Fruit fly (Drosophila melanogaster) whole organism: ENCODE data around the gene mRpL4.

Experiments
- CG8478 ChIP-seq: fragments of >200 bp; optimal IDR thresholded peaks from 2 replicates; lab custom pipeline; 2018; ENCODE audit warnings: inconsistent platforms
- Dll ChIP-seq: fragments of >200 bp; optimal IDR thresholded peaks from 2 replicates; lab custom pipeline; 2017
- EcR ChIP-seq, 2 experiments: fragments of >200 bp; optimal IDR thresholded peaks; 2 replicates each; lab custom pipeline; 2017; ENCODE audit warnings: missing biosample characterization in 2 of 2, missing genetic modification characterization in 2 of 2, missing genetic modification reagents in 2 of 2
- pan ChIP-seq: fragments of >200 bp; optimal IDR thresholded peaks from 2 replicates; lab custom pipeline; 2017
- psq ChIP-seq: fragments of >200 bp; optimal IDR thresholded peaks from 2 replicates; lab custom pipeline; 2017
- usp ChIP-seq: fragments of >200 bp; optimal IDR thresholded peaks from 2 replicates; lab custom pipeline; 2017; ENCODE audit warnings: missing biosample characterization, missing genetic modification characterization, mixed read lengths

mRpL4 gene

dm6 chr2L:16317777-16318610 lies 10.9 kb downstream of the mRpL4 start:
- TF ChIP-seq CG8478 (lab: Kevin White, UChicago), result no peak
- no peak for TF ChIP-seq Dll (lab: Kevin White, UChicago)
- no peak for TF ChIP-seq psq (lab: Kevin White, UChicago)

dm6 chr2L:16317131-16317530 lies 11.8 kb downstream of the mRpL4 start:
- TF ChIP-seq pan (lab: Kevin White, UChicago) (no peak), Dll (lab: Kevin White, UChicago) (no peak), EcR (GFP tag; optimal IDR thresholded peaks at IDR 0.05; lab: Kevin White, UChicago) (no peak), psq (lab: Kevin White, UChicago) (no peak), usp (GFP tag; lab: Kevin White, UChicago) (no peak), CG8478 (lab: Kevin White, UChicago) (no peak)

- TF ChIP-seq pan (lab: Kevin White, UChicago) (no peak), psq (lab: Kevin White, UChicago) (no peak)
Observed at dm6 chr2L:16316410-16316809, 12.5 kb downstream of the mRpL4 start.

- TF ChIP-seq EcR (GFP tag; optimal IDR thresholded peaks at IDR 0.05; lab: Kevin White, UChicago) (no peak), Dll (lab: Kevin White, UChicago) (no peak), psq (lab: Kevin White, UChicago) (no peak), CG8478 (lab: Kevin White, UChicago) (no peak), usp (GFP tag; lab: Kevin White, UChicago) (no peak), pan (lab: Kevin White, UChicago) (no peak)
Observed at dm6 chr2L:16315844-16316243, 13.1 kb downstream of the mRpL4 start.

- TF ChIP-seq psq (lab: Kevin White, UChicago) (no peak), usp (GFP tag; lab: Kevin White, UChicago) (no peak)
Observed at dm6 chr2L:16315027-16315426, 13.9 kb downstream of the mRpL4 start.

dm6 chr2L:16310648-16311047 lies 18.3 kb downstream of the mRpL4 start, which contains the start of the genes cni and fzy:
Gene cni, minus strand, starts transcription at chr2L:16310726.
Gene fzy, plus strand, starts transcription at chr2L:16310956.
- TF ChIP-seq psq (lab: Kevin White, UChicago) (no peak), CG8478 (lab: Kevin White, UChicago) (no peak), Dll (lab: Kevin White, UChicago) (no peak), pan (lab: Kevin White, UChicago) (no peak), usp (GFP tag; lab: Kevin White, UChicago) (no peak), EcR (GFP tag; optimal IDR thresholded peaks at IDR 0.05; lab: Kevin White, UChicago) (no peak)

dm6 chr2L:16307026-16307703 lies 21.8 kb downstream of the mRpL4 start, which contains the start of the genes CG5861 and Syx5:
Gene CG5861, minus strand, starts transcription at chr2L:16307298.
Gene Syx5, plus strand, starts transcription at chr2L:16307346.
- TF ChIP-seq pan (lab: Kevin White, UChicago) (no peak), Dll (lab: Kevin White, UChicago) (no peak), psq (lab: Kevin White, UChicago) (no peak), usp (GFP tag; lab: Kevin White, UChicago) (no peak), EcR (GFP tag; optimal IDR thresholded peaks at IDR 0.05; lab: Kevin White, UChicago) (no peak), CG8478 (lab: Kevin White, UChicago) (no peak)

dm6 chr2L:16302773-16303279 lies 26.1 kb downstream of the mRpL4 start, which contains the start of gene GMF:
Gene GMF, minus strand, starts transcription at chr2L:16302954.
- TF ChIP-seq usp (GFP tag; lab: Kevin White, UChicago) (no peak), psq (lab: Kevin White, UChicago) (no peak), CG8478 (lab: Kevin White, UChicago) (no peak), EcR (GFP tag; optimal IDR thresholded peaks at IDR 0.05; lab: Kevin White, UChicago) (no peak), Dll (lab: Kevin White, UChicago) (no peak), pan (lab: Kevin White, UChicago) (no peak)

dm6 chr2L:16299466-16300311 lies 29.2 kb downstream of the mRpL4 start, which contains the start of the genes heix and CG17328:
Gene heix, minus strand, starts transcription at chr2L:16299858.
Gene CG17328, plus strand, starts transcription at chr2L:16299943.
- no peak for TF ChIP-seq Dll (lab: Kevin White, UChicago)
- TF ChIP-seq CG8478 (lab: Kevin White, UChicago), result no peak
- no peak for TF ChIP-seq psq (lab: Kevin White, UChicago)
- TF ChIP-seq EcR (GFP tag; optimal IDR thresholded peaks at IDR 0.05; lab: Kevin White, UChicago), result no peak
- no peak for TF ChIP-seq usp (GFP tag; lab: Kevin White, UChicago)
- no peak for TF ChIP-seq pan (lab: Kevin White, UChicago)

- TF ChIP-seq psq (lab: Kevin White, UChicago), result no peak
- TF ChIP-seq CG8478 (lab: Kevin White, UChicago), result no peak
- no peak for TF ChIP-seq Dll (lab: Kevin White, UChicago)
Observed at dm6 chr2L:16293703-16294233, 35.2 kb downstream of the mRpL4 start, which contains the start of gene Cyp303a1. Gene Cyp303a1, plus strand, starts transcription at chr2L:16294183.
